Worm (Caenorhabditis elegans): ENCODE measurements around the gene srg-17.

Gene srg-17

ce11 chrII:12507038-12507437, 33.5 kb downstream of the srg-17 start, which contains the start of gene srh-68 (continued):
- no peak for TF ChIP-seq hrde-1 (tag; optimal IDR thresholded peaks at IDR 0.05; ENCODE audit: borderline replicate concordance)
- TF ChIP-seq Y53F4B.3 (GFP tag; IDR thresholded peaks at IDR 0.05): no peak
- no peak for TF ChIP-seq snpc-3.4 (tag; optimal IDR thresholded peaks at IDR 0.05)
- no peak for TF ChIP-seq aptf-2 (GFP tag; conservative IDR thresholded peaks at IDR 0.05)
- no peak for TF ChIP-seq egl-44 (GFP tag; IDR thresholded peaks at IDR 0.05)
- no peak for TF ChIP-seq F23B12.7 (tag; optimal IDR thresholded peaks at IDR 0.05; ENCODE audit: insufficient read depth)
- no peak for TF ChIP-seq him-1 (tag; optimal IDR thresholded peaks at IDR 0.05)

DNA sequence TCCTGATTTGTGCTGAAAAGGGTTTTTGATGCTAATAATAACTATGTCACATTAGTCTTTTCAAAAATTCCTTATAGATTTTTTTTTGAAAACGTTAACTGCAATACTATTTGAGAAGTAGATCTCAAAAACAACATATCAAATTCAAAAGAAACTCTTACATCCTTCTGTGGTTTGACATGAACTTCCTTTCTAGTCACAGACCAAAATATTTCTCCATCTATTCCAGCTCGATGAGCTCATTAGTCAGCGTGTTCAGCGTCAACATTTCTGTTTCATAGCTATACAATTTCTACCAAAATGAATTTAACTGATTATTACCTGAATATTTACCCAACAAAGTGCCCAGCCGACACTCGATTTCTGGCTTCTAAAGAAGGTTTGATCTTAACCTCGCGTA, 35.1 kb downstream of the srg-17 start, which contains the start of gene srh-67:
TSS of gene srh-67 (plus strand) at position 301 of the 400 bp plus-strand sequence.
- TF ChIP-seq ztf-26 (tag; optimal IDR thresholded peaks at IDR 0.05) (no peak), ztf-6 (GFP tag; IDR thresholded peaks at IDR 0.05) (no peak), repo-1 (tag; optimal IDR thresholded peaks at IDR 0.05) (no peak), Y56A3A.18 (GFP tag; IDR thresholded peaks at IDR 0.05) (no peak), F22D6.2 (tag; optimal IDR thresholded peaks at IDR 0.05) (no peak), attf-5 (GFP tag; optimal IDR thresholded peaks at IDR 0.05) (no peak), lag-1 (GFP tag; IDR thresholded peaks at IDR 0.05) (no peak), cebp-2 (GFP tag; IDR thresholded peaks at IDR 0.05) (no peak), F57A8.1 (GFP tag; optimal IDR thresholded peaks at IDR 0.05) (no peak), ztf-3 (GFP tag; optimal IDR thresholded peaks at IDR 0.05) (no peak), rpc-1 (optimal IDR thresholded peaks at IDR 0.05) (no peak), rpc-1 (tag; optimal IDR thresholded peaks at IDR 0.05) (no peak), tlf-1 (GFP tag; optimal IDR thresholded peaks at IDR 0.05) (no peak), nhr-90 (tag; optimal IDR thresholded peaks at IDR 0.05) (no peak), madf-3 (GFP tag; IDR thresholded peaks at IDR 0.05) (no peak), bed-1 (GFP tag; IDR thresholded peaks at IDR 0.05) (no peak), tbp1 (GFP tag; optimal IDR thresholded peaks at IDR 0.05) (no peak), nfya-1 (tag; optimal IDR thresholded peaks at IDR 0.05; ENCODE audit: borderline replicate concordance, insufficient read depth) (no peak), ceh-58 (GFP tag; IDR thresholded peaks at IDR 0.05) (no peak)

DNA sequence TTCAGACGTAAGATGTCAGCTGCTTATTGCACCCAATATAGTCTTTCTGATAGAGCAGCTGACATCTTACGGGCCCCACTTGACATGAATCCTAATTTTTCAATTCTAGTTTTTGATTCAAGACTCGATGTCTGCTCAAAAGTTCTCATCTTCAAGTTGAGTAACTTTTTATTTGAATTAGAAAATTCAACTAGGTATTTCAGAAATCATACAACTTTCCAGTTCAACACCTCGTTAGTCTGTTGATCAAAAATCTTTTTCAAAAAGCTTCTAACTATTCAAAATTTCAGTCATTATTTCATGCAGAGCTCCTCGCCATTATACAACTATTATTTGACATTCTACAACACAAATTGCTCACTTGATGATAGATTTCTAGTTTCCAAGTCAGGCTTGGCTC, 38.4 kb downstream of the srg-17 start, which contains the start of gene srh-73:
TSS of gene srh-73 (plus strand) at position 301 of the 400 bp plus-strand sequence.
- no peak for TF ChIP-seq snpc-1.3 (tag; optimal IDR thresholded peaks at IDR 0.05; ENCODE audit: insufficient read depth)
- no peak for TF ChIP-seq ceh-79 (tag; optimal IDR thresholded peaks at IDR 0.05)
- TF ChIP-seq efl-1 (GFP tag; optimal IDR thresholded peaks at IDR 0.05): no peak
- no peak for TF ChIP-seq ceh-58 (GFP tag; IDR thresholded peaks at IDR 0.05)
- TF ChIP-seq hrde-1 (tag; optimal IDR thresholded peaks at IDR 0.05; ENCODE audit: borderline replicate concordance): no peak
- TF ChIP-seq attf-6 (GFP tag; IDR thresholded peaks at IDR 0.05): no peak
- TF ChIP-seq ceh-27 (GFP tag; optimal IDR thresholded peaks at IDR 0.05): no peak
- TF ChIP-seq dpl-1 (GFP tag; optimal IDR thresholded peaks at IDR 0.05): no peak
- TF ChIP-seq ztf-28 (GFP tag; IDR thresholded peaks at IDR 0.05): no peak
- TF ChIP-seq madf-10 (tag; optimal IDR thresholded peaks at IDR 0.05): no peak
- no peak for TF ChIP-seq ceh-91 (GFP tag; IDR thresholded peaks at IDR 0.05)
- no peak for TF ChIP-seq lsl-1 (GFP tag; optimal IDR thresholded peaks at IDR 0.05)
- TF ChIP-seq B0336.3 (GFP tag; IDR thresholded peaks at IDR 0.05): no peak
- TF ChIP-seq nhr-90 (tag; optimal IDR thresholded peaks at IDR 0.05): no peak
- TF ChIP-seq somi-1 (GFP tag; optimal IDR thresholded peaks at IDR 0.05): no peak
- TF ChIP-seq C17E4.6 (GFP tag; IDR thresholded peaks at IDR 0.05): no peak
- TF ChIP-seq madf-8 (GFP tag; conservative IDR thresholded peaks at IDR 0.05): no peak
- no peak for TF ChIP-seq Y79H2A.3 (GFP tag; conservative IDR thresholded peaks at IDR 0.05)

All from whole organism, young adult.